Worm (Caenorhabditis elegans) whole organism, L2 larva: ENCODE results near the gene cubn-1.

ENCODE experiments used
- C34F6.9 ChIP-seq: fragments of 150-350 bp; optimal IDR thresholded peaks from 2 replicates; lab custom pipeline; 2014; ENCODE audit warnings: missing biosample characterization, missing genetic modification characterization
- F13H6.1 ChIP-seq: sonication (generic microtip); optimal IDR thresholded peaks from 2 replicates; lab custom pipeline; 2016; ENCODE audit warnings: missing genetic modification characterization, missing compliant biosample characterization
- Y55F3AM.14 ChIP-seq: fragments of 200-800 bp; sonication (Bioruptor generic); optimal IDR thresholded peaks from 2 replicates; lab custom pipeline; 2018; ENCODE audit warnings: mild to moderate bottlenecking, missing genetic modification characterization, missing compliant biosample characterization
- ZK546.5 ChIP-seq: sonication (generic microtip); optimal IDR thresholded peaks from 2 replicates; lab custom pipeline; 2017; ENCODE audit warnings: missing biosample characterization, missing genetic modification characterization
- alr-1 ChIP-seq: fragments of 150-350 bp; optimal IDR thresholded peaks from 2 replicates; lab custom pipeline; 2014; ENCODE audit warnings: missing biosample characterization, missing genetic modification characterization
- aly-2 ChIP-seq: fragments of 150-350 bp; optimal IDR thresholded peaks from 2 replicates; lab custom pipeline; 2014; ENCODE audit warnings: missing biosample characterization, missing genetic modification characterization
- ama-1 ChIP-seq: fragments of 150-350 bp; optimal IDR thresholded peaks from 2 replicates; lab custom pipeline; 2018; ENCODE audit warnings: inconsistent platforms
- blmp-1 ChIP-seq: sonication (generic microtip); optimal IDR thresholded peaks from 2 replicates; lab custom pipeline; 2017; ENCODE audit warnings: missing genetic modification characterization, mild to moderate bottlenecking, missing compliant biosample characterization, antibody characterized with exemption, moderate library complexity; ENCODE audit not compliant: insufficient read depth
- ceh-16 ChIP-seq: fragments of 150-350 bp; optimal IDR thresholded peaks from 2 replicates; lab custom pipeline; 2014; ENCODE audit warnings: missing biosample characterization, missing genetic modification characterization
- crh-2 ChIP-seq: sonication (generic microtip); optimal IDR thresholded peaks from 2 replicates; lab custom pipeline; 2017; ENCODE audit warnings: missing biosample characterization, missing genetic modification characterization
- egl-27 ChIP-seq: sonication (generic microtip); optimal IDR thresholded peaks from 3 replicates; lab custom pipeline; 2017; ENCODE audit warnings: missing biosample characterization, missing genetic modification reagents, missing genetic modification characterization
- fos-1 ChIP-seq: fragments of 150-350 bp; optimal IDR thresholded peaks from 2 replicates; lab custom pipeline; 2014; ENCODE audit warnings: missing biosample characterization, missing genetic modification characterization
- lin-39 ChIP-seq: fragments of 150-350 bp; optimal IDR thresholded peaks from 2 replicates; lab custom pipeline; 2014; ENCODE audit warnings: missing biosample characterization, missing genetic modification reagents, missing genetic modification characterization
- lsy-2 ChIP-seq, 2 experiments: fragments of 150-350 bp in 1 of 2; sonication (generic microtip) in 1 of 2; optimal IDR thresholded peaks; 2 replicates each; lab custom pipeline; 2014 to 2017; ENCODE audit warnings: missing biosample characterization in 2 of 2, missing genetic modification characterization in 2 of 2
- mbf-1 ChIP-seq: sonication (generic microtip); optimal IDR thresholded peaks from 2 replicates; lab custom pipeline; 2017; ENCODE audit warnings: missing biosample characterization, missing genetic modification characterization
- mdl-1 ChIP-seq, 2 experiments: fragments of 150-350 bp in 1 of 2; sonication (generic microtip) in 1 of 2; optimal IDR thresholded peaks; 2 replicates each; lab custom pipeline; 2017; ENCODE audit warnings: missing biosample characterization in 2 of 2, missing genetic modification characterization in 2 of 2
- nhr-10 ChIP-seq: sonication (generic microtip); optimal IDR thresholded peaks from 2 replicates; lab custom pipeline; 2017; ENCODE audit warnings: missing biosample characterization, missing genetic modification characterization
- nhr-11 ChIP-seq: fragments of 150-350 bp; optimal IDR thresholded peaks from 2 replicates; lab custom pipeline; 2014; ENCODE audit warnings: missing biosample characterization, missing genetic modification characterization
- nhr-12 ChIP-seq: fragments of 150-350 bp; optimal IDR thresholded peaks from 2 replicates; lab custom pipeline; 2014; ENCODE audit warnings: missing biosample characterization, missing genetic modification characterization
- nhr-129 ChIP-seq: fragments of 150-350 bp; optimal IDR thresholded peaks from 2 replicates; lab custom pipeline; 2014; ENCODE audit warnings: missing biosample characterization, missing genetic modification characterization
- nhr-21 ChIP-seq: fragments of 150-350 bp; optimal IDR thresholded peaks from 2 replicates; lab custom pipeline; 2014; ENCODE audit warnings: missing biosample characterization, missing genetic modification characterization
- nhr-23 ChIP-seq: fragments of 150-350 bp; optimal IDR thresholded peaks from 2 replicates; lab custom pipeline; 2014; ENCODE audit warnings: missing biosample characterization, missing genetic modification reagents, missing genetic modification characterization
- nhr-237 ChIP-seq: fragments of 150-350 bp; optimal IDR thresholded peaks from 2 replicates; lab custom pipeline; 2014; ENCODE audit warnings: missing biosample characterization, missing genetic modification characterization
- nhr-25 ChIP-seq: fragments of 150-350 bp; sonication (generic microtip); optimal IDR thresholded peaks from 3 replicates; lab custom pipeline; 2014; ENCODE audit warnings: missing biosample characterization, missing genetic modification characterization
- nhr-6 ChIP-seq: fragments of 150-350 bp; optimal IDR thresholded peaks from 2 replicates; lab custom pipeline; 2014; ENCODE audit warnings: missing biosample characterization, missing genetic modification characterization
- nhr-77 ChIP-seq: fragments of 150-350 bp; optimal IDR thresholded peaks from 2 replicates; lab custom pipeline; 2014; ENCODE audit warnings: missing biosample characterization, missing genetic modification characterization
- peb-1 ChIP-seq: fragments of 150-350 bp; optimal IDR thresholded peaks from 2 replicates; lab custom pipeline; 2014; ENCODE audit warnings: missing biosample characterization, missing genetic modification characterization
- sem-4 ChIP-seq: fragments of 150-350 bp; optimal IDR thresholded peaks from 2 replicates; lab custom pipeline; 2014; ENCODE audit warnings: missing biosample characterization, missing genetic modification reagents, missing genetic modification characterization
- sma-3 ChIP-seq: sonication (generic microtip); optimal IDR thresholded peaks from 2 replicates; lab custom pipeline; 2016; ENCODE audit warnings: missing genetic modification reagents, missing genetic modification characterization, missing compliant biosample characterization
- snpc-4 ChIP-seq: fragments of 150-350 bp; optimal IDR thresholded peaks from 2 replicates; lab custom pipeline; 2014; ENCODE audit warnings: missing biosample characterization, missing genetic modification characterization
- unc-39 ChIP-seq: fragments of 150-350 bp; optimal IDR thresholded peaks from 2 replicates; lab custom pipeline; 2014; ENCODE audit warnings: missing biosample characterization, missing genetic modification characterization
- unc-55 ChIP-seq: fragments of 150-350 bp; sonication (generic microtip); optimal IDR thresholded peaks from 3 replicates; lab custom pipeline; 2014; ENCODE audit warnings: missing biosample characterization, missing genetic modification reagents, missing genetic modification characterization
- unc-62 ChIP-seq: fragments of 150-350 bp; optimal IDR thresholded peaks from 2 replicates; lab custom pipeline; 2014; ENCODE audit warnings: missing biosample characterization, missing genetic modification reagents, missing genetic modification characterization
- zag-1 ChIP-seq: fragments of 150-350 bp; optimal IDR thresholded peaks from 2 replicates; lab custom pipeline; 2014; ENCODE audit warnings: missing biosample characterization, missing genetic modification characterization
- ztf-1 ChIP-seq: fragments of 200-800 bp; sonication (Bioruptor generic); conservative IDR thresholded peaks from 2 replicates; pipeline ENCODE4 v1.3.6; 2022; ENCODE audit warnings: missing genetic modification characterization, missing compliant biosample characterization
- ztf-11 ChIP-seq: sonication (generic microtip); optimal IDR thresholded peaks from 2 replicates; lab custom pipeline; 2017; ENCODE audit warnings: missing biosample characterization, missing genetic modification characterization
- ztf-4 ChIP-seq: fragments of 150-350 bp; optimal IDR thresholded peaks from 2 replicates; lab custom pipeline; 2014; ENCODE audit warnings: missing biosample characterization, missing genetic modification characterization

Gene cubn-1

ce11 chrV:12586793-12587192, 24.3 kb upstream of the cubn-1 start:
- TF ChIP-seq nhr-25: no peak
- TF ChIP-seq Y55F3AM.14 (GFP tag; lab: Kevin White, UChicago): no peak
- TF ChIP-seq nhr-21 (tag; lab: Kevin White, UChicago): no peak
- no peak for TF ChIP-seq F13H6.1
- TF ChIP-seq sma-3 (GFP tag; lab: Kevin White, UChicago): no peak
- TF ChIP-seq ztf-11 (tag; lab: Kevin White, UChicago): no peak
- TF ChIP-seq sem-4 (tag; lab: Kevin White, UChicago): no peak
- no peak for TF ChIP-seq nhr-237 (tag; lab: Kevin White, UChicago)
- TF ChIP-seq ZK546.5 (tag; lab: Kevin White, UChicago): no peak
- TF ChIP-seq nhr-77 (tag; lab: Kevin White, UChicago): no peak
- no peak for TF ChIP-seq crh-2 (tag; lab: Kevin White, UChicago)
- no peak for TF ChIP-seq unc-39 (tag; lab: Kevin White, UChicago)
- no peak for TF ChIP-seq nhr-10
- no peak for TF ChIP-seq nhr-6 (tag; lab: Kevin White, UChicago)
- TF ChIP-seq nhr-129: no peak
- no peak for TF ChIP-seq ama-1 (lab: Kevin White, UChicago)
- TF ChIP-seq mdl-1 (tag; optimal IDR thresholded peaks at IDR 0.05; lab: Kevin White, UChicago): no peak
- TF ChIP-seq zag-1 (tag; lab: Kevin White, UChicago): no peak
- no peak for TF ChIP-seq ztf-4 (tag; lab: Kevin White, UChicago)
- no peak for TF ChIP-seq ztf-1 (GFP tag; lab: Robert Waterston, UW)
- TF ChIP-seq, all 48 proteins: peak for 0

- no peak for TF ChIP-seq nhr-237 (tag; lab: Kevin White, UChicago)
- no peak for TF ChIP-seq ceh-16 (tag; lab: Kevin White, UChicago)
- TF ChIP-seq unc-55 (GFP tag; lab: Kevin White, UChicago): no peak
Measured at ce11 chrV:12588030-12588429, 23.1 kb upstream of the cubn-1 start, which contains the start of gene C14C10.1. TSS of gene C14C10.1 (plus strand) at chrV:12588330.

DNA sequence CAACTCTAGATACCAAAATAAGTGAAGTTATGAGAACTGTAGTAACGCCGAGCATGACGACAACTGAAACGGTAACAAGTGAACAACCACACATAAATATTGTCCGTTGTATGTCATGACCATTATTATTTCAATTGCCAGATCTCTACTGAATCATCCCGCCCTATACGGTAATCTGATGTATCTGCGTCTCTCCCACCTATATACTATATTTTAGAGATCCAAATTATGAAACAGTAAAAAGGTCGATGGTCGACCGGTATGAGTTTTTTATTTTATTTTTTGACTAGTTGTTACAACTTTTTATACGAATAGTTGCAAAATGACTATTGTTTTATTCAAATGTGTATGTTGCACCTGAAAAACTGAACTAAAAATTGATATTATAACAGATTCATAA, 20.5 kb upstream of the cubn-1 start, which contains the start of gene ttr-43:
ttr-43 (minus strand) TSS at position 101 of the 400 bp plus-strand sequence.
- TF ChIP-seq snpc-4 (tag; lab: Kevin White, UChicago): no peak
- no peak for TF ChIP-seq sma-3 (GFP tag; lab: Kevin White, UChicago)
- no peak for TF ChIP-seq sem-4 (tag; lab: Kevin White, UChicago)
- no peak for TF ChIP-seq nhr-237 (tag; lab: Kevin White, UChicago)
- TF ChIP-seq alr-1 (tag; lab: Kevin White, UChicago): no peak
- no peak for TF ChIP-seq C34F6.9 (tag; lab: Kevin White, UChicago)
- TF ChIP-seq nhr-77 (tag; lab: Kevin White, UChicago): no peak
- no peak for TF ChIP-seq ztf-4 (tag; lab: Kevin White, UChicago)
- TF ChIP-seq aly-2 (tag; lab: Kevin White, UChicago): no peak
- no peak for TF ChIP-seq crh-2 (tag; lab: Kevin White, UChicago)
- no peak for TF ChIP-seq blmp-1 (tag; lab: Kevin White, UChicago)
- TF ChIP-seq nhr-21 (tag; lab: Kevin White, UChicago): no peak
- TF ChIP-seq mdl-1 (tag; optimal IDR thresholded peaks at IDR 0.05; lab: Kevin White, UChicago): no peak
- no peak for TF ChIP-seq peb-1 (tag; lab: Kevin White, UChicago)
- TF ChIP-seq unc-62: no peak
- no peak for TF ChIP-seq egl-27 (tag; lab: Kevin White, UChicago)

DNA sequence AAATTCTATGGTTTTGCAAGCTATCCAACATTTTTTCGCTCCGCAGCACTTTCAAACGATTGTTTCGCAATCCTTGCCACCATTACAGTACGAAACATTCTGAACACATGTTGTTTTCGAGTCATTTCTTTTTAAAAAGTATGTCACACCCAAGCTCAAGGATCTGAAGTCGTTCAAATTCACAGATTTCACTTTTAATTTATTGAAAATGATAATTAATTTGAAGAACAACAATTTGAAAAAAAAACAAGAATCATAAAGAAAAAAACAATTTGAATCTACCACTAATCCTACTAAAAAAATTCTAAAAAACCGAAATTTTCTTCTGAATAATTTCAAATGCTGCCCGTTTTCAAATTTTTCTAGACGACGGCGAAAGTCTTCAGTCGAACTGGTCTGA, 18.8 kb upstream of the cubn-1 start, which contains the start of gene C14C10.2:
C14C10.2 (minus strand) TSS at position 101 of the 400 bp plus-strand sequence.
- TF ChIP-seq ceh-16 (tag; lab: Kevin White, UChicago) (no peak), aly-2 (tag; lab: Kevin White, UChicago) (no peak), nhr-12 (no peak), nhr-23 (tag; lab: Kevin White, UChicago) (no peak), unc-62 (no peak), fos-1 (tag; lab: Kevin White, UChicago) (no peak), nhr-11 (tag; lab: Kevin White, UChicago) (no peak), lin-39 (tag; lab: Kevin White, UChicago) (no peak), mbf-1 (tag; lab: Kevin White, UChicago) (no peak), ztf-1 (GFP tag; lab: Robert Waterston, UW) (no peak), lsy-2 (tag; optimal IDR thresholded peaks at IDR 0.05; lab: Kevin White, UChicago) (no peak), ztf-4 (tag; lab: Kevin White, UChicago) (no peak), nhr-6 (tag; lab: Kevin White, UChicago) (no peak)
